Worm (Caenorhabditis elegans): ENCODE data around the gene nspa-10.

The nspa-10 gene

DNA sequence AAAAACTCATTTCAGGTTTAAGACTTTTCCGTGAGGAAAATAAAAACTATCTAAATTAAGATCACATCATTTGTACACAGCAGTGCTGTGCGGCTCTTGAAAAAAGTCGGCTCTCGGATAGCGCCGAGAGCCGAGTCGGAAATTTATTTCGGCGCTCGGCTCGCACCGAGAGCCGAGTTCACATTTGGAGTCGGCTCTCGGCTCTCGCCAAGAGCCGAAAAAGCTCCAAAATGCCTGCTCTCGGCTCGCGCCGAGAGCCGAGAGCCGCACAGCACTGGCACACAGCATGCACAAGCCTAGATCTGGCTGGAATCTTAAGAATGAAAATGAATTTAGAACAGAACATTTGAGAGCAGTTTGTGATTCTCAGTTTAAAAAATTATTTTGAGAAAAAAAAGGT is 3.3 kb downstream of the nspa-10 start:
- no peak for TF ChIP-seq nhr-28 (tag; optimal IDR thresholded peaks at IDR 0.05)
- TF ChIP-seq ceh-28 (tag; optimal IDR thresholded peaks at IDR 0.05), result no peak
- no peak for TF ChIP-seq nhr-67 (tag; optimal IDR thresholded peaks at IDR 0.05)
- TF ChIP-seq nhr-76 (tag; optimal IDR thresholded peaks at IDR 0.05), result no peak
- TF ChIP-seq ceh-82 (tag; optimal IDR thresholded peaks at IDR 0.05), result no peak
- no peak for TF ChIP-seq snpc-4 (tag; optimal IDR thresholded peaks at IDR 0.05)
- no peak for TF ChIP-seq hmg-11 (tag; optimal IDR thresholded peaks at IDR 0.05)
- TF ChIP-seq aly-2 (tag; optimal IDR thresholded peaks at IDR 0.05), result no peak
- no peak for TF ChIP-seq elt-3 (tag; optimal IDR thresholded peaks at IDR 0.05)
- no peak for TF ChIP-seq R02D3.7 (tag; optimal IDR thresholded peaks at IDR 0.05)

DNA sequence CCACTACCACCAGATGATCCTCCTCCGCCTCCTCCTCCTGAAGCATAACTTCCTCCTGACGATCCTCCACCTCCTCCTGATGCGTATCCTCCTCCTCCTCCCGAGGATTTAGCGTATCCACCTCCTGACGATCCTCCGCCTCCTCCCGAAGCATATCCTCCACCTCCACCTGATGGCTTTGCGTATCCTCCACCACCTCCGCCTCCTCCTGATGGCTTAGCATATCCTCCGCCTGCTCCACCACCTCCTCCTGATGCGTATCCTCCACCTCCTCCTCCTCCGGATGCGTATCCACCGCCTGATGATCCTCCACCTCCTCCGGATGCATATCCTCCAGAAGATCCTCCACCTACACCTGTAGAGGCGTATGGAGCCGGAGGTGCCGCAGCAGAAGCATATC is 5.4 kb downstream of the nspa-10 start:
- TF ChIP-seq jun-1 (tag; optimal IDR thresholded peaks at IDR 0.05) (no peak), unc-39 (tag; optimal IDR thresholded peaks at IDR 0.05) (no peak)

DNA sequence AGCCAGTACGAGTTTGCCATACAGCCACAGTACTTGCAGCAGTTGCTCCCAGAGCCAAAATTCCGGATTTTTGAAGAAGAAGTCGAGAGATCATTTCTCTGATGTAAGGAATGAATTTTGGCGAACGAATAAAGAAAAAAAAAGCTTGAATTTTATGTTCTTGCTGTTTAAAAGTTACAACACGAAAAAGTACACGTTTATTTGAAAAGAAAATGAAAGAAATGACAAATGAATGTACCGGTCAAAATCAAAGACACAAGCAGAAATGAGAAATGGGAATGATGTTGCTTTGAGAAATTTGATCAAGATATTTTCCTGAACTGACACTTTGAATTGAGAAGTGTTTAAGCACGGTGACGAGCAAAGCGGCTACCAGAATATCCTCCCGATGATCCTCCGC is 9.0 kb downstream of the nspa-10 start, which contains the start of gene Y50E8A.6:
TSS of gene Y50E8A.6 (minus strand) at position 101 of the 400 bp plus-strand sequence.
- TF ChIP-seq elt-3 (tag; optimal IDR thresholded peaks at IDR 0.05) (no peak), ZK546.5 (tag; optimal IDR thresholded peaks at IDR 0.05) (no peak), nhr-43 (tag; optimal IDR thresholded peaks at IDR 0.05; ENCODE audit: poor library complexity, severe bottlenecking) (no peak)

DNA sequence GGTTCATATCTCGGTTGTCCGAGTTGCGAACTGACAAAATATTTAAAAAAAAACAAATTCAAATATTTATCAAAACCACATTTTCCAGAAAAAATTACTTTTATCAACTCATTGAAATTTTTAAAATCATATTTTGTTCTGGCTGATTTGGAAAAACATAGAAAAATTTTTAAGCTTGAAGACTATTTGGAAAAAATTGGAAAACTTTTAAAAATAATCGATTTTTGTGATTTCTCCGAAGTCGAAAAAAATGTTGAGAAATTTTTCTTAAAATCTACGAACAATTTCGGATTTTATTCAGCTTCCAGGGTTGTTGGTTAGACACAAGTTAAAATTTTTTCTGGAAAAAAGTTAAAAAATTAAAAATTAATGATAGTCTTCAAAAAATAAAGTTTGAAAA is 13.4 kb downstream of the nspa-10 start, which contains the start of gene Y50E8A.5:
TSS of gene Y50E8A.5 (minus strand) at position 101 of the 400 bp plus-strand sequence.
- TF ChIP-seq nhr-43 (tag; optimal IDR thresholded peaks at IDR 0.05; ENCODE audit: poor library complexity, severe bottlenecking) (no peak), unc-62 (GFP tag; optimal IDR thresholded peaks at IDR 0.05) (no peak), eor-1 (tag; optimal IDR thresholded peaks at IDR 0.05) (no peak), lin-39 (tag; optimal IDR thresholded peaks at IDR 0.05) (no peak), hmg-11 (tag; optimal IDR thresholded peaks at IDR 0.05) (no peak), zag-1 (tag; optimal IDR thresholded peaks at IDR 0.05) (no peak), nhr-67 (tag; optimal IDR thresholded peaks at IDR 0.05) (no peak), fkh-2 (tag; optimal IDR thresholded peaks at IDR 0.05) (no peak), nhr-77 (tag; optimal IDR thresholded peaks at IDR 0.05) (no peak), mml-1 (tag; optimal IDR thresholded peaks at IDR 0.05) (no peak), sea-2 (GFP tag; optimal IDR thresholded peaks at IDR 0.05) (no peak), jun-1 (tag; optimal IDR thresholded peaks at IDR 0.05) (no peak), nhr-28 (tag; optimal IDR thresholded peaks at IDR 0.05) (no peak), nfya-1 (tag; optimal IDR thresholded peaks at IDR 0.05; ENCODE audit: insufficient read depth) (no peak), egl-5 (tag; optimal IDR thresholded peaks at IDR 0.05) (no peak)

DNA sequence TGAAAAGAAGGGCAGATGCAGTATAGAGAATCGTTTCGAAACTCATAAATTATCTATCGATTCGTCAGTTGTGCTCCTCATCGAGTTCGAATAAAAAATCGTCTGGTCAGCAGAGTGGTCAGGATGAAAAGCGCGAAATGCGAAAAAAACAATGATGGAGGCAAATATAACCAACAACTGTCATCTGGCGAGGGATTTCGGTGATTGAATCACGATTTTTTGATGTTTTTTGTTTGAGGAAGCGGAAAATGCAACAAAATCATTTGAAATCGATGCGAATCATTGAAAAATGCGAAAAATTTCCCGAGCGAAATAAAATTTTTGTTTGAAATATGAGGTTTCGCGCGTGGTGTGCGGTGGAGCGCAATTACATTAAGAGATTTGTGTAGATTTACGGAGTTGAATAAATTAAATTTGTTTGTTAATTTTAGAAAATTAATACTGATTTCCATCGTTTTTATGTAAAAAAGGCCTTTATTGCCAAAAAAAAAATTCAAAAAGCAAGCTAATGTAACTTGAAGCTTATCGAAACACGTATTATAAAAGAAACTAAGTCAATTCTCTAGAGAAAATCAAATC is 16.0 kb downstream of the nspa-10 start, which contains the start of gene unc-61:
TSS of gene unc-61 (minus strand) at position 51 of the 579 bp plus-strand sequence.
- peak; percentile 82 for TF ChIP-seq R02D3.7 (tag; optimal IDR thresholded peaks at IDR 0.05)
- TF ChIP-seq lin-39 (tag; optimal IDR thresholded peaks at IDR 0.05), result peak; percentile 1
- TF ChIP-seq lin-15B (tag; optimal IDR thresholded peaks at IDR 0.05), result peak; percentile 74
- TF ChIP-seq pha-4 (tag; optimal IDR thresholded peaks at IDR 0.05), result peak; percentile 35
- TF ChIP-seq nhr-237 (tag; optimal IDR thresholded peaks at IDR 0.05), result no peak

DNA sequence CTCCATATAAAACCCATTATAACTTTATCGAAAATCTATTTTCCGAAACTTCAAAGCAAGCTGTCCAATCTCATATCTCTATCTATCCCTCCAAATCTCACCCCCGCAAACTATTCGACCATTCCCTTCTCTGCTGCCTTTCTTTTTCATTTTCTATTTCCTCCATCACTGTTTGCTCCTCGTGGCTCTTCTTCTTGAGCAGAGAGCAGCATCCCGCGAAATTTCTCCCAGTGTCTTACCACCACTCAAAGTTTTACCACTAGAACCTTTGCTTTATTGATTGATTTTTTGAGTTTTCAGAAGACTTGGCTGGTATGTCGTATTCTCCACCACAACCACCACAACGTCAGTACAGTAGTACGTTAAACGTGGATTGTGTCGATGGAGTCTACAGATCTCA is 20.9 kb downstream of the nspa-10 start, which contains the start of gene oig-3:
TSS of gene oig-3 (plus strand) at position 301 of the 400 bp plus-strand sequence.
- TF ChIP-seq nhr-77 (tag; optimal IDR thresholded peaks at IDR 0.05) (no peak), ztf-4 (tag; optimal IDR thresholded peaks at IDR 0.05) (no peak), ceh-82 (tag; optimal IDR thresholded peaks at IDR 0.05) (no peak)

DNA sequence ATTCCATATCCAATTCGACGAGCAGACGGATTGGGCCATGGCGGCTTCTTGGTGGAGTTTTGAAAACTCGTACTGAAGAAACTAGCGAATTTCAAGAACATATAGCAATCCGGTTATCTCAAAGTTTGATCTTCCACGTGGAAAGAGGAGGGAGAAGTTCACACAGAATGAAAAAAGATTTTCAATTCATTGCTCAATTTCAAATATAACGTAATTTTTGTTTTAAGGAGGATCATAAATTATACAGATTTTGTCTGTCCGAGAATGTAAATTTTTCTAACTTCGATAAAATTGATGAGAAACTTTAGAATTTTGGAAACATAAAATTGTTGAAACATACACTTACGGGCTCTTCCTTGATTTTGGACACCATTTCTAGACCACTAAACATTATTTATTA is 21.5 kb downstream of the nspa-10 start, which contains the start of gene Y50E8A.2:
TSS of gene Y50E8A.2 (minus strand) at position 101 of the 400 bp plus-strand sequence.
- no peak for TF ChIP-seq nhr-23 (tag; optimal IDR thresholded peaks at IDR 0.05)
- TF ChIP-seq pqm-1 (tag; optimal IDR thresholded peaks at IDR 0.05), result no peak
- TF ChIP-seq R02D3.7 (tag; optimal IDR thresholded peaks at IDR 0.05), result no peak
- no peak for TF ChIP-seq mdl-1 (tag; optimal IDR thresholded peaks at IDR 0.05)
- TF ChIP-seq lin-39 (tag; optimal IDR thresholded peaks at IDR 0.05), result no peak
- no peak for TF ChIP-seq ceh-9 (tag; optimal IDR thresholded peaks at IDR 0.05)
- no peak for TF ChIP-seq nhr-28 (tag; optimal IDR thresholded peaks at IDR 0.05)
- no peak for TF ChIP-seq hmg-11 (tag; optimal IDR thresholded peaks at IDR 0.05)
- no peak for TF ChIP-seq ztf-4 (tag; optimal IDR thresholded peaks at IDR 0.05)
- TF ChIP-seq lin-15B (tag; optimal IDR thresholded peaks at IDR 0.05), result no peak
- no peak for TF ChIP-seq snpc-4 (tag; optimal IDR thresholded peaks at IDR 0.05)
- TF ChIP-seq nfya-1 (tag; optimal IDR thresholded peaks at IDR 0.05; ENCODE audit: insufficient read depth), result no peak
- no peak for TF ChIP-seq unc-39 (tag; optimal IDR thresholded peaks at IDR 0.05)
- TF ChIP-seq ceh-28 (tag; optimal IDR thresholded peaks at IDR 0.05), result no peak
